Fruit fly (Drosophila melanogaster) whole organism, adult: ENCODE measurements around the gene nero.

Source experiments
- CG11617 ChIP-seq: fragments of 200-800 bp; sonication (Bioruptor generic); optimal IDR thresholded peaks from 2 replicates; lab custom pipeline; 2017; ENCODE audit warnings: mild to moderate bottlenecking, missing biosample characterization, missing genetic modification reagents, missing genetic modification characterization
- CG12768 ChIP-seq: fragments of 200-800 bp; sonication (Bioruptor generic); optimal IDR thresholded peaks from 2 replicates; lab custom pipeline; 2017; ENCODE audit warnings: missing biosample characterization, missing genetic modification characterization, mild to moderate bottlenecking, moderate library complexity, missing genetic modification reagents
- CG1620 ChIP-seq: fragments of 200-800 bp; sonication (Bioruptor generic); optimal IDR thresholded peaks from 2 replicates; lab custom pipeline; 2016; ENCODE audit warnings: missing biosample characterization, missing genetic modification characterization
- CG33017 ChIP-seq: fragments of 200-800 bp; sonication (Bioruptor generic); optimal IDR thresholded peaks from 2 replicates; lab custom pipeline; 2018; ENCODE audit warnings: missing biosample characterization, mild to moderate bottlenecking, missing genetic modification characterization, moderate library complexity
- CG7101 ChIP-seq: fragments of 200-800 bp; sonication (Bioruptor generic); optimal IDR thresholded peaks from 2 replicates; lab custom pipeline; 2018; ENCODE audit warnings: missing biosample characterization, mild to moderate bottlenecking, missing genetic modification characterization, moderate library complexity
- Crg-1 ChIP-seq: fragments of 200-800 bp; sonication (Bioruptor generic); optimal IDR thresholded peaks from 2 replicates; lab custom pipeline; 2016; ENCODE audit warnings: missing biosample characterization, missing genetic modification characterization
- cic ChIP-seq: fragments of 200-800 bp; sonication (Bioruptor generic); optimal IDR thresholded peaks from 2 replicates; lab custom pipeline; 2017; ENCODE audit warnings: missing biosample characterization, mild to moderate bottlenecking, missing genetic modification characterization, moderate library complexity
- kay ChIP-seq: fragments of 200-800 bp; sonication (Bioruptor generic); peaks from one replicate; lab custom pipeline; 2016; ENCODE audit warnings: missing biosample characterization, missing genetic modification characterization, borderline replicate concordance
- ovo ChIP-seq: fragments of 200-800 bp; sonication (Bioruptor generic); optimal IDR thresholded peaks from 2 replicates; lab custom pipeline; 2016; ENCODE audit warnings: missing biosample characterization, missing genetic modification characterization

dm6 chr3R:31745629-31746081, 1.7 kb downstream of the nero start, which contains the start of gene awd:
- peak; percentile 23 for TF ChIP-seq ovo (GFP tag; lab: Kevin White, UChicago)
- peak; percentile 43 for TF ChIP-seq CG11617
- TF ChIP-seq CG12768, result peak; percentile 27
- peak; percentile 54 for TF ChIP-seq cic (GFP tag; lab: Kevin White, UChicago)
- TF ChIP-seq CG1620 (GFP tag; lab: Kevin White, UChicago), result no peak
- TF ChIP-seq Crg-1 (GFP tag; lab: Kevin White, UChicago), result peak; percentile 65
- no peak for TF ChIP-seq kay (GFP tag; lab: Kevin White, UChicago)
- TF ChIP-seq CG7101, result peak; percentile 56
- TF ChIP-seq CG33017 (tag; lab: Kevin White, UChicago), result peak; percentile 47
